Worm (Caenorhabditis elegans) whole organism, dauer: ENCODE data around the gene moa-1.

ENCODE experiments used
- unc-62 ChIP-seq: sonication (generic microtip); optimal IDR thresholded peaks from 2 replicates; lab custom pipeline; 2017; ENCODE audit warnings: missing biosample characterization, missing genetic modification reagents, missing genetic modification characterization

The moa-1 gene

ce11 chrIII:1969802-1970201 is at the start of gene moa-1:
TSS of gene moa-1 (minus strand) at chrIII:1969902.
- no peak for TF ChIP-seq unc-62 (GFP tag; lab: Kevin White, UChicago)

- TF ChIP-seq unc-62 (GFP tag; lab: Kevin White, UChicago): no peak
Observed at ce11 chrIII:2015494-2015893, 45.8 kb upstream of the moa-1 start.

ce11 chrIII:2013156-2013854 is 43.6 kb upstream of the moa-1 start:
- TF ChIP-seq unc-62 (GFP tag; lab: Kevin White, UChicago): no peak

- no peak for TF ChIP-seq unc-62 (GFP tag; lab: Kevin White, UChicago)
Observed at ce11 chrIII:2012561-2012960, 42.9 kb upstream of the moa-1 start.

ce11 chrIII:2008894-2009293 is 39.2 kb upstream of the moa-1 start:
- TF ChIP-seq unc-62 (GFP tag; lab: Kevin White, UChicago): no peak

- no peak for TF ChIP-seq unc-62 (GFP tag; lab: Kevin White, UChicago)
Observed at ce11 chrIII:2008334-2008733, 38.6 kb upstream of the moa-1 start.

ce11 chrIII:2006937-2007336 is 37.2 kb upstream of the moa-1 start:
- no peak for TF ChIP-seq unc-62 (GFP tag; lab: Kevin White, UChicago)

- no peak for TF ChIP-seq unc-62 (GFP tag; lab: Kevin White, UChicago)
Observed at ce11 chrIII:2005729-2006128, 36.0 kb upstream of the moa-1 start, which contains the start of gene Y39A3B.1. TSS of gene Y39A3B.1 (plus strand) at chrIII:2006029.

ce11 chrIII:2001210-2001609 is 31.5 kb upstream of the moa-1 start:
- TF ChIP-seq unc-62 (GFP tag; lab: Kevin White, UChicago): no peak

ce11 chrIII:1997569-1997968 is 27.9 kb upstream of the moa-1 start, which contains the start of gene lgc-42:
TSS of gene lgc-42 (plus strand) at chrIII:1997869.
- TF ChIP-seq unc-62 (GFP tag; lab: Kevin White, UChicago): no peak

ce11 chrIII:1989940-1990339 is 20.2 kb upstream of the moa-1 start:
- TF ChIP-seq unc-62 (GFP tag; lab: Kevin White, UChicago): no peak

- TF ChIP-seq unc-62 (GFP tag; lab: Kevin White, UChicago): no peak
Observed at ce11 chrIII:1987693-1988092, 18.0 kb upstream of the moa-1 start, which contains the start of gene Y39A3B.8. TSS of gene Y39A3B.8 (plus strand) at chrIII:1987993.

- no peak for TF ChIP-seq unc-62 (GFP tag; lab: Kevin White, UChicago)
Observed at ce11 chrIII:1984860-1985259, 15.2 kb upstream of the moa-1 start, which contains the start of gene Y39A3B.7. TSS of gene Y39A3B.7 (minus strand) at chrIII:1984960.

ce11 chrIII:1982597-1983244 is 13.0 kb upstream of the moa-1 start, which contains the start of gene srd-66:
TSS of gene srd-66 (minus strand) at chrIII:1982647.
- TF ChIP-seq unc-62 (GFP tag; lab: Kevin White, UChicago): no peak

- TF ChIP-seq unc-62 (GFP tag; lab: Kevin White, UChicago): no peak
Observed at ce11 chrIII:1981467-1981866, 11.8 kb upstream of the moa-1 start.

ce11 chrIII:1977424-1977823 is 7.7 kb upstream of the moa-1 start:
- TF ChIP-seq unc-62 (GFP tag; lab: Kevin White, UChicago): no peak

ce11 chrIII:1976642-1977041 is 6.9 kb upstream of the moa-1 start, which contains the start of gene R155.3:
TSS of gene R155.3 (minus strand) at chrIII:1976742.
- no peak for TF ChIP-seq unc-62 (GFP tag; lab: Kevin White, UChicago)
